Worm (Caenorhabditis elegans): Measurements from ENCODE around the gene C50H2.7.

DNA sequence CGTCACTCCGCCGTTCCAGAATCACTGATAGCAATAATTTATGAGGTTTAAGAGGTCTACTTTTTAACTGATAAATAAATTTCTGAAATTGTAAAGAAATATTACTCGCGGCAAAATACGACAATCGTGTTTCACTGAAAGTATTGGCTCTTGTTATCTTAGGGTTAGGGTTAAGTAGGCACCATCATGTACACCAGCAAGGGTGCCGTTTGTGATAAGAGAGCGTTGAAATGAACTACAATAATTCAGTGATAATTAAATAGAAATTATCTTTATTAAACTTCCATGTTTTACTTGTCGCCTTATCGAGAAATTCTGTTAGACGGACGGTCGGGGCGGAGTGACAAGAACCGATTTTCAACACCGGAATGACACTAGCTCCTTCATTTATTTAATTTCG is 3.1 kb downstream of the C50H2.7 start:
- TF ChIP-seq ceh-82 (tag; optimal IDR thresholded peaks at IDR 0.05) (no peak), jun-1 (tag; optimal IDR thresholded peaks at IDR 0.05) (peak; percentile 64), ama-1 (optimal IDR thresholded peaks at IDR 0.05) (no peak), nhr-76 (tag; optimal IDR thresholded peaks at IDR 0.05) (no peak)
